Worm (Caenorhabditis elegans): ENCODE results near the gene pigt-1.

ce11 chrV:10941150-10941549, 17.5 kb downstream of the pigt-1 start, which contains the start of gene F17C11.26:
- TF ChIP-seq gei-17 (GFP tag; optimal IDR thresholded peaks at IDR 0.05) (no peak), atf-7 (tag; optimal IDR thresholded peaks at IDR 0.05) (no peak), F55B11.4 (tag; optimal IDR thresholded peaks at IDR 0.05; ENCODE audit: borderline replicate concordance, insufficient read depth) (no peak), rcor-1 (GFP tag; IDR thresholded peaks at IDR 0.05) (no peak), aptf-2 (GFP tag; conservative IDR thresholded peaks at IDR 0.05) (no peak)
